Worm (Caenorhabditis elegans) whole organism, L4 larva: Measurements from ENCODE around the gene ain-1.

ENCODE experiments used
- F26F4.8 ChIP-seq: fragments of 200-800 bp; sonication (Bioruptor generic); conservative IDR thresholded peaks from 2 replicates; pipeline ENCODE4 v1.3.6; 2022; ENCODE audit warnings: missing genetic modification characterization, missing compliant biosample characterization
- F49E8.2 ChIP-seq: sonication (generic microtip); optimal IDR thresholded peaks from 2 replicates; lab custom pipeline; 2016; ENCODE audit warnings: missing compliant biosample characterization, mild to moderate bottlenecking, missing genetic modification characterization, borderline replicate concordance
- R02D3.7 ChIP-seq: fragments of 150-350 bp; sonication (generic microtip); optimal IDR thresholded peaks from 3 replicates; lab custom pipeline; 2014; ENCODE audit warnings: missing biosample characterization, missing genetic modification characterization
- T20F7.1 ChIP-seq: fragments of 200-800 bp; sonication (Bioruptor generic); optimal IDR thresholded peaks from 2 replicates; lab custom pipeline; 2018; ENCODE audit warnings: mild to moderate bottlenecking, missing genetic modification characterization, missing compliant biosample characterization
- Y105C5A.15 ChIP-seq: fragments of 200-800 bp; sonication (Bioruptor generic); IDR thresholded peaks from 2 replicates; pipeline ENCODE4 v1.3.6; 2022; ENCODE audit warnings: missing genetic modification characterization, missing compliant biosample characterization
- Y48G9A.11 ChIP-seq: fragments of 200-800 bp; sonication (Bioruptor generic); IDR thresholded peaks from 2 replicates; pipeline ENCODE4 v1.3.6; 2022; ENCODE audit warnings: missing genetic modification reagents, missing genetic modification characterization, missing compliant biosample characterization
- Y5F2A.4 ChIP-seq: fragments of 200-800 bp; sonication (Bioruptor generic); optimal IDR thresholded peaks from 2 replicates; lab custom pipeline; 2018; ENCODE audit warnings: mild to moderate bottlenecking, missing genetic modification characterization, missing compliant biosample characterization
- ZK337.2 ChIP-seq: fragments of 200-800 bp; sonication (Bioruptor generic); IDR thresholded peaks from 2 replicates; pipeline ENCODE4 v1.3.6; 2022; ENCODE audit warnings: missing genetic modification reagents, missing genetic modification characterization, missing compliant biosample characterization
- ceh-44 ChIP-seq: fragments of 200-800 bp; sonication (Bioruptor generic); IDR thresholded peaks from 2 replicates; pipeline ENCODE4 v1.3.6; 2022; ENCODE audit warnings: missing genetic modification reagents, missing genetic modification characterization, missing compliant biosample characterization
- cey-2 ChIP-seq: sonication (generic microtip); optimal IDR thresholded peaks from 3 replicates; lab custom pipeline; 2017; ENCODE audit warnings: missing genetic modification characterization, mild to moderate bottlenecking, missing compliant biosample characterization, antibody characterized with exemption, borderline replicate concordance; ENCODE audit not compliant: insufficient read depth
- ctbp-1 ChIP-seq: fragments of 200-800 bp; sonication (Bioruptor generic); IDR thresholded peaks from 2 replicates; pipeline ENCODE4 v1.3.6; 2022; ENCODE audit warnings: missing genetic modification reagents, missing genetic modification characterization, missing compliant biosample characterization
- daf-16 ChIP-seq, 3 experiments: sonication (generic microtip); optimal IDR thresholded peaks; 2 replicates each; lab custom pipeline; 2016 to 2017; ENCODE audit warnings: missing genetic modification characterization in 3 of 3, missing genetic modification reagents in 3 of 3, mild to moderate bottlenecking in 2 of 3, missing compliant biosample characterization in 2 of 3, missing biosample characterization in 1 of 3, moderate library complexity in 1 of 3
- daf-19 ChIP-seq: fragments of 200-800 bp; sonication (Bioruptor generic); conservative IDR thresholded peaks from 2 replicates; pipeline ENCODE4 v1.3.6; 2022; ENCODE audit warnings: missing genetic modification characterization, missing compliant biosample characterization
- dmd-6 ChIP-seq: fragments of 200-800 bp; sonication (Bioruptor generic); IDR thresholded peaks from 2 replicates; pipeline ENCODE4 v1.3.6; 2022; ENCODE audit warnings: missing genetic modification reagents, missing genetic modification characterization, missing compliant biosample characterization
- dmd-8 ChIP-seq: fragments of 200-800 bp; sonication (Bioruptor generic); IDR thresholded peaks from 2 replicates; pipeline ENCODE4 v1.3.6; 2022; ENCODE audit warnings: missing genetic modification characterization, missing compliant biosample characterization
- dpl-1 ChIP-seq: fragments of 150-350 bp; optimal IDR thresholded peaks from 2 replicates; lab custom pipeline; 2014; ENCODE audit warnings: missing biosample characterization, missing genetic modification reagents, missing genetic modification characterization
- duxl-1 ChIP-seq: sonication (generic microtip); optimal IDR thresholded peaks from 2 replicates; lab custom pipeline; 2016; ENCODE audit warnings: mild to moderate bottlenecking, missing genetic modification characterization, moderate library complexity, missing compliant biosample characterization; ENCODE audit not compliant: poor library complexity
- dve-1 ChIP-seq: sonication (generic microtip); optimal IDR thresholded peaks from 2 replicates; lab custom pipeline; 2017; ENCODE audit warnings: antibody characterized with exemption, mild to moderate bottlenecking, missing genetic modification characterization, missing compliant biosample characterization; ENCODE audit not compliant: insufficient read depth
- hif-1 ChIP-seq, 2 experiments: sonication (generic microtip); optimal IDR thresholded peaks; 2 replicates each; lab custom pipeline; 2016 to 2017; ENCODE audit warnings: missing compliant biosample characterization in 2 of 2, missing genetic modification characterization in 2 of 2, missing genetic modification reagents in 2 of 2, missing genotype in 2 of 2, mild to moderate bottlenecking in 1 of 2
- hlh-30 ChIP-seq: sonication (generic microtip); optimal IDR thresholded peaks from 2 replicates; lab custom pipeline; 2017; ENCODE audit warnings: antibody characterized with exemption, mild to moderate bottlenecking, missing genetic modification characterization, missing compliant biosample characterization; ENCODE audit not compliant: insufficient read depth
- hmg-1.1 ChIP-seq: fragments of 200-800 bp; sonication (Bioruptor generic); IDR thresholded peaks from 2 replicates; pipeline ENCODE4 v1.3.6; 2022; ENCODE audit warnings: missing genetic modification reagents, missing genetic modification characterization, missing compliant biosample characterization
- jun-1 ChIP-seq: fragments of 150-350 bp; optimal IDR thresholded peaks from 2 replicates; lab custom pipeline; 2014; ENCODE audit warnings: missing biosample characterization, missing genetic modification reagents, missing genetic modification characterization
- lin-15B ChIP-seq: fragments of 150-350 bp; sonication (generic microtip); optimal IDR thresholded peaks from 3 replicates; lab custom pipeline; 2014; ENCODE audit warnings: missing biosample characterization, missing genetic modification characterization
- lin-38 ChIP-seq: fragments of 200-800 bp; sonication (Bioruptor generic); IDR thresholded peaks from 2 replicates; pipeline ENCODE4 v1.3.6; 2022; ENCODE audit warnings: missing genetic modification reagents, missing genetic modification characterization, missing compliant biosample characterization
- madf-9 ChIP-seq: fragments of 200-800 bp; sonication (Bioruptor generic); conservative IDR thresholded peaks from 2 replicates; pipeline ENCODE4 v1.3.6; 2022; ENCODE audit warnings: missing genetic modification reagents, missing genetic modification characterization, missing compliant biosample characterization
- mdt-29 ChIP-seq: fragments of 200-800 bp; sonication (Bioruptor generic); IDR thresholded peaks from 2 replicates; pipeline ENCODE4 v1.3.6; 2022; ENCODE audit warnings: missing genetic modification reagents, missing genetic modification characterization, missing compliant biosample characterization
- mes-2 ChIP-seq: sonication (generic microtip); optimal IDR thresholded peaks from 2 replicates; lab custom pipeline; 2016; ENCODE audit warnings: missing genotype, mild to moderate bottlenecking, missing genetic modification characterization, missing compliant biosample characterization; ENCODE audit not compliant: poor library complexity, severe bottlenecking
- mxl-2 ChIP-seq: fragments of 200-800 bp; sonication (Bioruptor generic); conservative IDR thresholded peaks from 2 replicates; pipeline ENCODE4 v1.3.6; 2022; ENCODE audit warnings: missing genetic modification reagents, missing genetic modification characterization, missing compliant biosample characterization
- nhr-102 ChIP-seq: sonication (generic microtip); optimal IDR thresholded peaks from 2 replicates; lab custom pipeline; 2016; ENCODE audit warnings: mild to moderate bottlenecking, missing genetic modification characterization, moderate library complexity, missing compliant biosample characterization
- nhr-111 ChIP-seq: fragments of 200-800 bp; sonication (Bioruptor generic); optimal IDR thresholded peaks from 2 replicates; lab custom pipeline; 2018; ENCODE audit warnings: mild to moderate bottlenecking, missing genetic modification characterization, missing compliant biosample characterization
- nhr-28 ChIP-seq: fragments of 150-350 bp; optimal IDR thresholded peaks from 2 replicates; lab custom pipeline; 2014; ENCODE audit warnings: missing biosample characterization, missing genetic modification characterization
- nhr-41 ChIP-seq: fragments of 200-800 bp; sonication (Bioruptor generic); IDR thresholded peaks from 2 replicates; pipeline ENCODE4 v1.3.6; 2022; ENCODE audit warnings: missing genetic modification reagents, missing genetic modification characterization, missing compliant biosample characterization
- nhr-42 ChIP-seq: fragments of 200-800 bp; sonication (Bioruptor generic); IDR thresholded peaks from 2 replicates; pipeline ENCODE4 v1.3.6; 2022; ENCODE audit warnings: missing genetic modification characterization, missing compliant biosample characterization
- nhr-6 ChIP-seq: fragments of 150-350 bp; optimal IDR thresholded peaks from 2 replicates; lab custom pipeline; 2014; ENCODE audit warnings: missing biosample characterization, missing genetic modification characterization
- nhr-77 ChIP-seq: fragments of 150-350 bp; optimal IDR thresholded peaks from 2 replicates; lab custom pipeline; 2014; ENCODE audit warnings: missing biosample characterization, missing genetic modification characterization
- pha-4 ChIP-seq, 2 experiments: fragments of 150-350 bp in 1 of 2; fragments of 200-800 bp in 1 of 2; sonication (Bioruptor generic) in 1 of 2; IDR thresholded peaks in 1 of 2; optimal IDR thresholded peaks in 1 of 2; 2 replicates each; pipeline versions ENCODE4 v1.3.6 to Lab custom; 2014 to 2022; ENCODE audit warnings: missing genetic modification characterization in 2 of 2, missing genetic modification reagents in 2 of 2, missing biosample characterization in 1 of 2, missing compliant biosample characterization in 1 of 2
- sdz-12 ChIP-seq: fragments of 200-800 bp; sonication (Bioruptor generic); optimal IDR thresholded peaks from 2 replicates; lab custom pipeline; 2018; ENCODE audit warnings: mild to moderate bottlenecking, missing genetic modification characterization, missing compliant biosample characterization
- snpc-1.2 ChIP-seq: fragments of 200-800 bp; sonication (Bioruptor generic); IDR thresholded peaks from 2 replicates; pipeline ENCODE4 v1.3.6; 2022; ENCODE audit warnings: missing genetic modification reagents, missing genetic modification characterization, missing compliant biosample characterization
- snpc-4 ChIP-seq: fragments of 150-350 bp; optimal IDR thresholded peaks from 2 replicates; lab custom pipeline; 2014; ENCODE audit warnings: missing biosample characterization, missing genetic modification characterization
- spr-1 ChIP-seq: sonication (generic microtip); optimal IDR thresholded peaks from 2 replicates; lab custom pipeline; 2016; ENCODE audit warnings: mild to moderate bottlenecking, missing genetic modification characterization, missing compliant biosample characterization
- tra-1 ChIP-seq: fragments of 200-800 bp; sonication (Bioruptor generic); IDR thresholded peaks from 2 replicates; pipeline ENCODE4 v1.3.6; 2022; ENCODE audit warnings: missing genetic modification reagents, missing genetic modification characterization, missing compliant biosample characterization
- unc-130 ChIP-seq: sonication (generic microtip); optimal IDR thresholded peaks from 2 replicates; lab custom pipeline; 2016; ENCODE audit warnings: missing genetic modification reagents, missing genetic modification characterization, missing compliant biosample characterization
- unc-62 ChIP-seq, 3 experiments: fragments of 150-350 bp in 1 of 3; sonication (generic microtip); optimal IDR thresholded peaks in 2 of 3; peaks in 1 of 3; 1 replicate in 1 of 3; 2 replicates in 2 of 3; lab custom pipeline; 2014 to 2017; ENCODE audit warnings: missing biosample characterization in 3 of 3, missing genetic modification characterization in 3 of 3, missing genetic modification reagents in 3 of 3, missing genotype in 1 of 3
- zag-1 ChIP-seq: fragments of 150-350 bp; optimal IDR thresholded peaks from 2 replicates; lab custom pipeline; 2014; ENCODE audit warnings: missing biosample characterization, missing genetic modification characterization
- zip-11 ChIP-seq: fragments of 200-800 bp; sonication (Bioruptor generic); IDR thresholded peaks from 2 replicates; pipeline ENCODE4 v1.3.6; 2022; ENCODE audit warnings: missing genetic modification characterization, missing compliant biosample characterization

ain-1 gene

ce11 chrX:16619158-16619557, 5.9 kb downstream of the ain-1 start (continued):
- TF ChIP-seq nhr-28 (peak; percentile 14), F26F4.8 (peak; percentile 74), sdz-12 (GFP tag; lab: Kevin White, UChicago) (no peak), cey-2 (tag; lab: Kevin White, UChicago) (no peak), hif-1 (tag; optimal IDR thresholded peaks at IDR 0.05; lab: Kevin White, UChicago) (peak in 1 of 2 experiments; percentile 26), duxl-1 (tag; lab: Kevin White, UChicago) (peak; percentile 83), Y48G9A.11 (GFP tag; lab: Robert Waterston, UW) (peak; percentile 55), mxl-2 (GFP tag; lab: Robert Waterston, UW) (peak; percentile 31; the same call in 1 of the 2 replicates), jun-1 (tag; lab: Kevin White, UChicago) (no peak), daf-19 (GFP tag; lab: Robert Waterston, UW) (peak; percentile 61; the same call in 1 of the 2 replicates), R02D3.7 (tag; lab: Kevin White, UChicago) (no peak), tra-1 (GFP tag; lab: Robert Waterston, UW) (peak; percentile 71), hmg-1.1 (0 out of 2 replicates have a peak, but pooled peaks have one; percentile 23), unc-130 (GFP tag; lab: Kevin White, UChicago) (peak; percentile 54), ctbp-1 (GFP tag; lab: Robert Waterston, UW) (peak; percentile 78), nhr-42 (GFP tag; lab: Robert Waterston, UW) (no peak), Y5F2A.4 (GFP tag; lab: Kevin White, UChicago) (no peak), spr-1 (tag; lab: Kevin White, UChicago) (peak; percentile 15), daf-16 (GFP tag; optimal IDR thresholded peaks at IDR 0.05; lab: Kevin White, UChicago) (peak; percentile 5 to 91), daf-16 (tag; optimal IDR thresholded peaks at IDR 0.05; lab: Kevin White, UChicago) (peak; percentile 46), hlh-30 (tag; lab: Kevin White, UChicago) (peak; percentile 89), mdt-29 (GFP tag; lab: Robert Waterston, UW) (0 out of 2 replicates have a peak, but pooled peaks have one; percentile 11), Y105C5A.15 (GFP tag; lab: Robert Waterston, UW) (0 out of 2 replicates have a peak, but pooled peaks have one; percentile 15), dmd-8 (GFP tag; lab: Robert Waterston, UW) (peak; percentile 75; the same call in 1 of the 2 replicates), madf-9 (GFP tag; lab: Robert Waterston, UW) (peak; percentile 60; the same call in 1 of the 2 replicates), zag-1 (tag; lab: Kevin White, UChicago) (no peak), F49E8.2 (tag; lab: Kevin White, UChicago) (peak; percentile 33), nhr-6 (tag; lab: Kevin White, UChicago) (no peak), unc-62 (GFP tag; optimal IDR thresholded peaks at IDR 0.05 in 1 of 2; lab: Kevin White, UChicago) (no peak), unc-62 (tag; optimal IDR thresholded peaks at IDR 0.05; lab: Kevin White, UChicago) (no peak), dmd-6 (GFP tag; lab: Robert Waterston, UW) (peak; percentile 35), dpl-1 (GFP tag; lab: Kevin White, UChicago) (no peak), ceh-44 (GFP tag; lab: Robert Waterston, UW) (0 out of 2 replicates have a peak, but pooled peaks have one; percentile 29), T20F7.1 (GFP tag; lab: Kevin White, UChicago) (no peak), nhr-77 (tag; lab: Kevin White, UChicago) (no peak), lin-15B (no peak), lin-38 (GFP tag; lab: Robert Waterston, UW) (peak; percentile 71), nhr-111 (GFP tag; lab: Kevin White, UChicago) (no peak), mes-2 (tag; lab: Kevin White, UChicago) (peak; percentile 44), pha-4 (GFP tag; IDR thresholded peaks at IDR 0.05; lab: Robert Waterston, UW) (peak; percentile 81), pha-4 (tag; optimal IDR thresholded peaks at IDR 0.05; lab: Kevin White, UChicago) (no peak), nhr-102 (peak; percentile 32), ZK337.2 (GFP tag; lab: Robert Waterston, UW) (no peak), zip-11 (no peak), snpc-4 (tag; lab: Kevin White, UChicago) (no peak), snpc-1.2 (GFP tag; lab: Robert Waterston, UW) (peak; percentile 83), nhr-41 (GFP tag; lab: Robert Waterston, UW) (peak; percentile 64; the same call in 1 of the 2 replicates), dve-1 (tag; lab: Kevin White, UChicago) (peak; percentile 49)
